Worm (Caenorhabditis elegans) whole organism, mixed stage, embryonic: ENCODE data around the gene ZK1240.9.
A peak's percentile ranks its signal among the peaks of the same experiment; 100 is the strongest.

Source experiments
- M03D4.4 ChIP-seq: sonication (generic microtip); optimal IDR thresholded peaks from 2 replicates; lab custom pipeline; 2017; ENCODE audit warnings: mild to moderate bottlenecking, missing genetic modification characterization, missing compliant biosample characterization
- blmp-1 ChIP-seq: fragments of 150-350 bp; optimal IDR thresholded peaks from 2 replicates; lab custom pipeline; 2014; ENCODE audit warnings: missing biosample characterization, missing genetic modification characterization
- ceh-39 ChIP-seq: fragments of 150-350 bp; optimal IDR thresholded peaks from 2 replicates; lab custom pipeline; 2014; ENCODE audit warnings: missing biosample characterization, missing genetic modification characterization
- ceh-43 ChIP-seq: fragments of 200-800 bp; sonication (Bioruptor generic); optimal IDR thresholded peaks from 2 replicates; lab custom pipeline; 2018; ENCODE audit warnings: mild to moderate bottlenecking, missing genetic modification characterization, moderate library complexity, missing compliant biosample characterization
- ceh-83 ChIP-seq: fragments of 200-800 bp; sonication (Bioruptor generic); optimal IDR thresholded peaks from 2 replicates; lab custom pipeline; 2018; ENCODE audit warnings: mild to moderate bottlenecking, missing genetic modification characterization, missing compliant biosample characterization
- ces-1 ChIP-seq: fragments of 150-350 bp; optimal IDR thresholded peaks from 2 replicates; lab custom pipeline; 2014; ENCODE audit warnings: missing biosample characterization, missing genetic modification reagents, missing genetic modification characterization
- drap-1 ChIP-seq: fragments of 200-800 bp; sonication (Bioruptor generic); optimal IDR thresholded peaks from 3 replicates; lab custom pipeline; 2018; ENCODE audit warnings: mild to moderate bottlenecking, missing genetic modification characterization, missing compliant biosample characterization
- elt-1 ChIP-seq: sonication (generic microtip); optimal IDR thresholded peaks from 2 replicates; lab custom pipeline; 2017; ENCODE audit warnings: missing genetic modification characterization, mild to moderate bottlenecking, missing compliant biosample characterization, antibody characterized with exemption, moderate library complexity, borderline replicate concordance; ENCODE audit not compliant: insufficient read depth
- elt-3 ChIP-seq: fragments of 150-350 bp; optimal IDR thresholded peaks from 2 replicates; lab custom pipeline; 2014; ENCODE audit warnings: missing biosample characterization, missing genetic modification characterization
- flh-1 ChIP-seq: fragments of 200-800 bp; sonication (Bioruptor generic); optimal IDR thresholded peaks from 2 replicates; lab custom pipeline; 2018; ENCODE audit warnings: mild to moderate bottlenecking, missing genetic modification characterization, moderate library complexity, missing compliant biosample characterization
- ham-2 ChIP-seq: fragments of 200-800 bp; sonication (Bioruptor generic); optimal IDR thresholded peaks from 2 replicates; lab custom pipeline; 2018; ENCODE audit warnings: mild to moderate bottlenecking, missing genetic modification characterization, missing compliant biosample characterization
- hlh-1 ChIP-seq: fragments of 150-350 bp; optimal IDR thresholded peaks from 2 replicates; lab custom pipeline; 2014; ENCODE audit warnings: missing biosample characterization, missing genetic modification reagents, missing genetic modification characterization
- lin-32 ChIP-seq: fragments of 200-800 bp; sonication (Bioruptor generic); optimal IDR thresholded peaks from 2 replicates; lab custom pipeline; 2018; ENCODE audit warnings: mild to moderate bottlenecking, missing genetic modification characterization, missing compliant biosample characterization
- lsy-2 ChIP-seq: fragments of 150-350 bp; optimal IDR thresholded peaks from 2 replicates; lab custom pipeline; 2014; ENCODE audit warnings: missing biosample characterization, missing genetic modification characterization
- mab-5 ChIP-seq: fragments of 150-350 bp; optimal IDR thresholded peaks from 2 replicates; lab custom pipeline; 2014; ENCODE audit warnings: missing biosample characterization, missing genetic modification characterization
- mls-2 ChIP-seq: sonication (generic microtip); optimal IDR thresholded peaks from 2 replicates; lab custom pipeline; 2016; ENCODE audit warnings: mild to moderate bottlenecking, missing genetic modification characterization, moderate library complexity, missing compliant biosample characterization
- nhr-12 ChIP-seq: fragments of 150-350 bp; optimal IDR thresholded peaks from 2 replicates; lab custom pipeline; 2014; ENCODE audit warnings: missing biosample characterization, missing genetic modification characterization
- nhr-2 ChIP-seq: fragments of 150-350 bp; optimal IDR thresholded peaks from 2 replicates; lab custom pipeline; 2014; ENCODE audit warnings: missing biosample characterization, missing genetic modification characterization
- nhr-237 ChIP-seq: fragments of 150-350 bp; optimal IDR thresholded peaks from 2 replicates; lab custom pipeline; 2014; ENCODE audit warnings: missing biosample characterization, missing genetic modification characterization
- nhr-76 ChIP-seq: sonication (generic microtip); optimal IDR thresholded peaks from 2 replicates; lab custom pipeline; 2017; ENCODE audit warnings: missing biosample characterization, missing genetic modification characterization
- pha-4 ChIP-seq: fragments of 150-350 bp; optimal IDR thresholded peaks from 2 replicates; lab custom pipeline; 2018; ENCODE audit warnings: missing biosample characterization, missing genetic modification reagents, missing genetic modification characterization
- sem-2 ChIP-seq: fragments of 200-800 bp; sonication (Bioruptor generic); optimal IDR thresholded peaks from 2 replicates; lab custom pipeline; 2018; ENCODE audit warnings: mild to moderate bottlenecking, missing genetic modification characterization, missing compliant biosample characterization
- snpc-4 ChIP-seq: fragments of 150-350 bp; optimal IDR thresholded peaks from 2 replicates; lab custom pipeline; 2014; ENCODE audit warnings: missing biosample characterization, missing genetic modification characterization
- sptf-1 ChIP-seq: sonication (generic microtip); optimal IDR thresholded peaks from 2 replicates; lab custom pipeline; 2017; ENCODE audit warnings: mild to moderate bottlenecking, missing genetic modification characterization, moderate library complexity, missing compliant biosample characterization
- tbx-8 ChIP-seq: fragments of 200-800 bp; sonication (Bioruptor generic); optimal IDR thresholded peaks from 2 replicates; lab custom pipeline; 2018; ENCODE audit warnings: mild to moderate bottlenecking, missing genetic modification characterization, moderate library complexity, missing compliant biosample characterization
- unc-39 ChIP-seq: fragments of 150-350 bp; optimal IDR thresholded peaks from 2 replicates; lab custom pipeline; 2014; ENCODE audit warnings: missing biosample characterization, missing genetic modification characterization
- zip-8 ChIP-seq: fragments of 150-350 bp; optimal IDR thresholded peaks from 2 replicates; lab custom pipeline; 2014; ENCODE audit warnings: missing biosample characterization, missing genetic modification characterization
- ztf-11 ChIP-seq: fragments of 150-350 bp; optimal IDR thresholded peaks from 2 replicates; lab custom pipeline; 2014; ENCODE audit warnings: missing biosample characterization, missing genetic modification characterization

The ZK1240.9 gene

ce11 chrII:2295817-2296315 is 22.1 kb upstream of the ZK1240.9 start, which contains the start of gene fbxc-25:
TSS of gene fbxc-25 (minus strand) at chrII:2296265.
- TF ChIP-seq flh-1 (GFP tag; lab: Kevin White, UChicago), result no peak
- TF ChIP-seq nhr-237 (tag; lab: Kevin White, UChicago), result no peak
- TF ChIP-seq lsy-2 (tag; lab: Kevin White, UChicago), result no peak

- TF ChIP-seq ceh-43 (GFP tag; lab: Kevin White, UChicago), result no peak
- no peak for TF ChIP-seq lsy-2 (tag; lab: Kevin White, UChicago)
- no peak for TF ChIP-seq ceh-39 (tag; lab: Kevin White, UChicago)
- no peak for TF ChIP-seq pha-4 (tag; lab: Kevin White, UChicago)
- no peak for TF ChIP-seq elt-1 (tag; lab: Kevin White, UChicago)
- TF ChIP-seq nhr-2 (tag; lab: Kevin White, UChicago), result no peak
- TF ChIP-seq elt-3 (tag; lab: Kevin White, UChicago), result no peak
- no peak for TF ChIP-seq snpc-4 (tag; lab: Kevin White, UChicago)
- no peak for TF ChIP-seq mls-2
- no peak for TF ChIP-seq M03D4.4 (tag; lab: Kevin White, UChicago)
- TF ChIP-seq blmp-1 (tag; lab: Kevin White, UChicago), result no peak
- TF ChIP-seq sptf-1 (tag; lab: Kevin White, UChicago), result no peak
- no peak for TF ChIP-seq ceh-83 (GFP tag; lab: Kevin White, UChicago)
- TF ChIP-seq flh-1 (GFP tag; lab: Kevin White, UChicago), result no peak
- no peak for TF ChIP-seq nhr-237 (tag; lab: Kevin White, UChicago)
- no peak for TF ChIP-seq mab-5 (tag; lab: Kevin White, UChicago)
Measured at ce11 chrII:2298742-2299141, 19.2 kb upstream of the ZK1240.9 start, which contains the start of gene B0281.4. TSS of gene B0281.4 (minus strand) at chrII:2298842.

- TF ChIP-seq ceh-39 (tag; lab: Kevin White, UChicago) (peak; percentile 21), drap-1 (GFP tag; lab: Kevin White, UChicago) (no peak), nhr-2 (tag; lab: Kevin White, UChicago) (peak; percentile 37)
Measured at ce11 chrII:2300861-2301260, 17.1 kb upstream of the ZK1240.9 start, which contains the start of gene B0281.5. TSS of gene B0281.5 (minus strand) at chrII:2300961.

ce11 chrII:2302330-2302729 is 15.7 kb upstream of the ZK1240.9 start, which contains the start of gene B0281.6:
TSS of gene B0281.6 (minus strand) at chrII:2302430.
- no peak for TF ChIP-seq ceh-83 (GFP tag; lab: Kevin White, UChicago)
- TF ChIP-seq nhr-237 (tag; lab: Kevin White, UChicago), result no peak
- no peak for TF ChIP-seq blmp-1 (tag; lab: Kevin White, UChicago)
- TF ChIP-seq nhr-76 (tag; lab: Kevin White, UChicago), result no peak
- TF ChIP-seq mls-2, result no peak
- TF ChIP-seq flh-1 (GFP tag; lab: Kevin White, UChicago), result no peak
- TF ChIP-seq ceh-39 (tag; lab: Kevin White, UChicago), result no peak
- TF ChIP-seq hlh-1 (tag; lab: Kevin White, UChicago), result no peak
- no peak for TF ChIP-seq elt-3 (tag; lab: Kevin White, UChicago)
- no peak for TF ChIP-seq tbx-8
- no peak for TF ChIP-seq lsy-2 (tag; lab: Kevin White, UChicago)
- no peak for TF ChIP-seq ham-2 (GFP tag; lab: Kevin White, UChicago)
- no peak for TF ChIP-seq ces-1
- TF ChIP-seq snpc-4 (tag; lab: Kevin White, UChicago), result no peak
- no peak for TF ChIP-seq ztf-11 (tag; lab: Kevin White, UChicago)
- TF ChIP-seq nhr-2 (tag; lab: Kevin White, UChicago), result no peak
- no peak for TF ChIP-seq mab-5 (tag; lab: Kevin White, UChicago)
- TF ChIP-seq ceh-43 (GFP tag; lab: Kevin White, UChicago), result no peak
- TF ChIP-seq sptf-1 (tag; lab: Kevin White, UChicago), result no peak
- TF ChIP-seq, all 35 proteins: peak for 0

ce11 chrII:2304575-2304974 is 13.4 kb upstream of the ZK1240.9 start:
- no peak for TF ChIP-seq M03D4.4 (tag; lab: Kevin White, UChicago)
- TF ChIP-seq ztf-11 (tag; lab: Kevin White, UChicago), result no peak
- no peak for TF ChIP-seq lin-32
- no peak for TF ChIP-seq ham-2 (GFP tag; lab: Kevin White, UChicago)
- no peak for TF ChIP-seq nhr-12
- TF ChIP-seq ceh-39 (tag; lab: Kevin White, UChicago), result no peak
- no peak for TF ChIP-seq unc-39 (tag; lab: Kevin White, UChicago)
- no peak for TF ChIP-seq sem-2 (GFP tag; lab: Kevin White, UChicago)
- TF ChIP-seq zip-8 (tag; lab: Kevin White, UChicago), result no peak
